Worm (Caenorhabditis elegans): Measurements from ENCODE around the gene adss-1.
A peak's percentile ranks its signal among the peaks of the same experiment; 100 is the strongest.

adss-1 gene

ce11 chrV:4826710-4827380 lies 3.6 kb upstream of the adss-1 start, which contains the start of the genes hsp-6 and C37H5.5:
TSS of gene hsp-6 (minus strand) at chrV:4826760.
TSS of gene C37H5.5 (plus strand) at chrV:4827360.
- TF ChIP-seq flt-1 (GFP tag; IDR thresholded peaks at IDR 0.05) = 0 out of 2 replicates have a peak, but pooled peaks have one; percentile 55
- peak; percentile 40 for TF ChIP-seq cog-1 (tag; optimal IDR thresholded peaks at IDR 0.05)
- TF ChIP-seq ref-1 (GFP tag; conservative IDR thresholded peaks at IDR 0.05) = no peak
- TF ChIP-seq ztf-23 (GFP tag; IDR thresholded peaks at IDR 0.05) = peak; percentile 43; the same call in 1 of the 2 replicates

DNA sequence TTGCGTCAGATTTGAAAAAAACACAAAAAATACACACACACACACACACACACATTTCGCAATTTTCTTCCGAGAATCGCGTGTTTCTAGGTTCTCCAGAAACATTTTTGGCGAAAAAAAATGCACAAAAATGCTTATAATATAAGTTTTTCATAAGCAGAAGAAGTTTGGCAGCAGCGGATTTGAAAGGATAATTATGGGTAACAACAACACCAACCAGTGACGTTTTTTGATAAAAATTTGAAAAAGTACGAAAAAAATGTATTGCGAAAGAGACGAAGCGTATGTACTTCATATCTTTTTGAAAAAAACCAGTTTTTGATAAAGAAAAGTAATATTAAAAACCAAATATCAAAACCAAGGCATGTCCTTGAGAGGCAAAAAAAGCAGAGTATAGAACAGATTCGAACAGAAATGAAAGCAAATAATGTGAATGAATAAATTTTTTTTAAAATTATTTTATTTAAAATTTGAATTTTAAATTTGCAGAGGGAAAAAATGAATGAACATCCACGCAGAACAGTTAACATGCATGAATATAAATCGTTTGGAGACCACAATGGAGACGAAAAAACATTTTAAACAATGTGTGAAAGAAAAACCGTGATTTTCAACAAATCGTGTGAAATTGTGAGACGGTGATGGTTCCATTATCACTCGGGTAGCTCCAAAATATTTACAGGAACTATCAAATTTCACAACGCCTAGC lies 614 bp upstream of the adss-1 start:
- TF ChIP-seq ztf-29 (GFP tag; IDR thresholded peaks at IDR 0.05) (no peak), T22C8.4 (GFP tag; IDR thresholded peaks at IDR 0.05) (no peak), cog-1 (tag; optimal IDR thresholded peaks at IDR 0.05) (no peak), klf-2 (GFP tag; conservative IDR thresholded peaks at IDR 0.05) (no peak), tab-1 (GFP tag; IDR thresholded peaks at IDR 0.05) (no peak), ztf-23 (GFP tag; IDR thresholded peaks at IDR 0.05) (no peak), med-1 (GFP tag; optimal IDR thresholded peaks at IDR 0.05; ENCODE audit: insufficient read depth) (no peak), flt-1 (GFP tag; IDR thresholded peaks at IDR 0.05) (no peak), ref-1 (GFP tag; conservative IDR thresholded peaks at IDR 0.05) (no peak)

DNA sequence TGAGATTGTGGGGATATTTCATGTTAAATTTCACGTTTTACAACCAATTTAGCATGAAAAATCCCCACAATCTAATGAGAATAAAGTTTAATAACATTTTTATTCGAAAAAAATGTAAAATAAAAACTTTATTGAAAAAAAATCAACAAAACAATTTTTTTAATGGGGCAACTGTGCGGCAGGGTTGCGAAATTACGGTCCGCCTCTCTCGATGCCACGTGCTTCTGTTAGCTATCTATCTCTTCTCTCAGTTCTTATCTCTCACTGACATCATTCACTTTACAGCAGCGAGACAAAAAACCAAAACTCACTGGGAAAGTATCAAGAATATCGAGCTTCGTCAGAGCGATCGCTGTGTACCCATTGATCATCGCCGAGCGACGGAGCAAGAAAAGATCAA lies 2.6 kb downstream of the adss-1 start:
- TF ChIP-seq flt-1 (GFP tag; IDR thresholded peaks at IDR 0.05) (no peak), med-1 (GFP tag; optimal IDR thresholded peaks at IDR 0.05; ENCODE audit: insufficient read depth) (no peak), ztf-29 (GFP tag; IDR thresholded peaks at IDR 0.05) (no peak), T22C8.4 (GFP tag; IDR thresholded peaks at IDR 0.05) (no peak), ztf-23 (GFP tag; IDR thresholded peaks at IDR 0.05) (no peak), klf-2 (GFP tag; conservative IDR thresholded peaks at IDR 0.05) (no peak), tab-1 (GFP tag; IDR thresholded peaks at IDR 0.05) (no peak), cog-1 (tag; optimal IDR thresholded peaks at IDR 0.05) (no peak), ref-1 (GFP tag; conservative IDR thresholded peaks at IDR 0.05) (no peak)

ce11 chrV:4818563-4818962 lies 4.7 kb downstream of the adss-1 start, which contains the start of gene ccep-97:
TSS of gene ccep-97 (minus strand) at chrV:4818663.
- TF ChIP-seq ztf-23 (GFP tag; IDR thresholded peaks at IDR 0.05) (no peak), ztf-29 (GFP tag; IDR thresholded peaks at IDR 0.05) (no peak), tab-1 (GFP tag; IDR thresholded peaks at IDR 0.05) (no peak), ref-1 (GFP tag; conservative IDR thresholded peaks at IDR 0.05) (no peak), flt-1 (GFP tag; IDR thresholded peaks at IDR 0.05) (no peak), cog-1 (tag; optimal IDR thresholded peaks at IDR 0.05) (no peak), med-1 (GFP tag; optimal IDR thresholded peaks at IDR 0.05; ENCODE audit: insufficient read depth) (no peak), klf-2 (GFP tag; conservative IDR thresholded peaks at IDR 0.05) (no peak), T22C8.4 (GFP tag; IDR thresholded peaks at IDR 0.05) (no peak)

- TF ChIP-seq flt-1 (GFP tag; IDR thresholded peaks at IDR 0.05) (no peak), ztf-23 (GFP tag; IDR thresholded peaks at IDR 0.05) (no peak), tab-1 (GFP tag; IDR thresholded peaks at IDR 0.05) (no peak), med-1 (GFP tag; optimal IDR thresholded peaks at IDR 0.05; ENCODE audit: insufficient read depth) (no peak), klf-2 (GFP tag; conservative IDR thresholded peaks at IDR 0.05) (no peak), cog-1 (tag; optimal IDR thresholded peaks at IDR 0.05) (no peak), ztf-29 (GFP tag; IDR thresholded peaks at IDR 0.05) (no peak), ref-1 (GFP tag; conservative IDR thresholded peaks at IDR 0.05) (no peak), T22C8.4 (GFP tag; IDR thresholded peaks at IDR 0.05) (no peak)
Observed at ce11 chrV:4813825-4814224, 9.4 kb downstream of the adss-1 start.

DNA sequence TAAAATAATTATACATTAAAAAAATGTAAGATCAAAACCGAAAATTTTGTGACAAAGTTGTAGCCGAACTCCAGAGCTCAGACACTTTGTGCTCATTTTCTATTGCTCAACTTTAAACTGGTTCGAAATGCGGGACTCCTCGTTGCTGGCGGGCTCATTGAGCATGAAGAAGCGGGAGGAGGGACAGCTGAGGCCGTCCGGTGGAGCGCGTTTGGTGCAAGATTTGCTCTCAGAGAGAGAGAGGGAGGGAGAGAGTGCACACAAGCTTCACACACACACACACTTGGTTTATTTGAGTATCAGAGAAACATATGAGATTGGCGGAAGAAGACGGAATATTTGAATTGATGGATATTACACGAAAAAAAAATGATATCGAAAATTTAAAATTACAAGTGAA lies 12.6 kb downstream of the adss-1 start:
- TF ChIP-seq klf-2 (GFP tag; conservative IDR thresholded peaks at IDR 0.05) (no peak), tab-1 (GFP tag; IDR thresholded peaks at IDR 0.05) (0 out of 2 replicates have a peak, but pooled peaks have one; percentile 7), ref-1 (GFP tag; conservative IDR thresholded peaks at IDR 0.05) (no peak), cog-1 (tag; optimal IDR thresholded peaks at IDR 0.05) (peak; percentile 58), flt-1 (GFP tag; IDR thresholded peaks at IDR 0.05) (peak; percentile 46; the same call in 1 of the 2 replicates)

DNA sequence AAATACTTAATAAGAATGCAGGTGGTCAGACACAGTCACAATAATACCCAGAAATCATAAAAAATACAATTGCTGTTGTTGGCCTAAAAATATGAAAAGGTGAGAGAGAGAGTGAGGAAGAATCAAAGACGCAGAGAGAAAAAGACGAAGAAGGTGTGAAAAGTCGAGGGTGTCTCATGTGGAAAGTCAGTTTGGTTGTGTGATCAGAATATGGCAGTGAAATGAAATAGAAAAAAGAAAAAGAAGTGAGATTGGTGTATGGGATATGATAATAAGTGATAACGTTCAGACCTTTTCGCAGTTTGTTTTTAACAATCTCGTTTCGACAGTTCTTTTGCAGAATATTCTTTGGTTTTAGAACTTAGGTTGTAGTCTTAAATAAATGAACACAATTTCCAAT lies 16.4 kb downstream of the adss-1 start:
- TF ChIP-seq flt-1 (GFP tag; IDR thresholded peaks at IDR 0.05) = no peak
- TF ChIP-seq ref-1 (GFP tag; conservative IDR thresholded peaks at IDR 0.05) = no peak
- TF ChIP-seq ztf-23 (GFP tag; IDR thresholded peaks at IDR 0.05) = no peak
- no peak for TF ChIP-seq klf-2 (GFP tag; conservative IDR thresholded peaks at IDR 0.05)
- no peak for TF ChIP-seq T22C8.4 (GFP tag; IDR thresholded peaks at IDR 0.05)
- TF ChIP-seq tab-1 (GFP tag; IDR thresholded peaks at IDR 0.05) = no peak
- TF ChIP-seq ztf-29 (GFP tag; IDR thresholded peaks at IDR 0.05) = no peak
- no peak for TF ChIP-seq cog-1 (tag; optimal IDR thresholded peaks at IDR 0.05)

DNA sequence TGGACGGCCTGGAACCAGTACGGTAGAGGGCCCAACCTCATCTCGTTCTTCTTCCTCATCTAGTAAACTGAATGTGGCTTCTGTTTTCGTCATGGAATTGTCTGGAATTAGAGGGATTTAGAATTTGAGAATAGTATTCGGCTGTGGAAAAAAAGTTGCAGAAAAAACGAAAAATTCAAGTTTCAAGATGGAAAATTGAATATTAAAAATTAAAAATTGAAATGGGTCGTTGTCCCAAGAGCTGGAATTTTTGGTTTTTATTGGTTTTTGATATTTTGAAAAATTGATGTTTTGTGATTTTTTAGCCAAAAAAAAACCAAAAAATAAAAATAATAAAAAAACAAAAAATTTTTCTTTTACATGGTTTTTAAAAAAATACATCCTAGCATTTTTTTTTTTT lies 17.4 kb downstream of the adss-1 start, which contains the start of gene R02F11.3:
Gene R02F11.3 (minus strand): TSS at position 101 of the 400 bp plus-strand sequence.
- TF ChIP-seq ref-1 (GFP tag; conservative IDR thresholded peaks at IDR 0.05) (no peak), med-1 (GFP tag; optimal IDR thresholded peaks at IDR 0.05; ENCODE audit: insufficient read depth) (no peak), ztf-23 (GFP tag; IDR thresholded peaks at IDR 0.05) (no peak), tab-1 (GFP tag; IDR thresholded peaks at IDR 0.05) (no peak), cog-1 (tag; optimal IDR thresholded peaks at IDR 0.05) (no peak), T22C8.4 (GFP tag; IDR thresholded peaks at IDR 0.05) (no peak), klf-2 (GFP tag; conservative IDR thresholded peaks at IDR 0.05) (no peak), ztf-29 (GFP tag; IDR thresholded peaks at IDR 0.05) (no peak), flt-1 (GFP tag; IDR thresholded peaks at IDR 0.05) (no peak)

DNA sequence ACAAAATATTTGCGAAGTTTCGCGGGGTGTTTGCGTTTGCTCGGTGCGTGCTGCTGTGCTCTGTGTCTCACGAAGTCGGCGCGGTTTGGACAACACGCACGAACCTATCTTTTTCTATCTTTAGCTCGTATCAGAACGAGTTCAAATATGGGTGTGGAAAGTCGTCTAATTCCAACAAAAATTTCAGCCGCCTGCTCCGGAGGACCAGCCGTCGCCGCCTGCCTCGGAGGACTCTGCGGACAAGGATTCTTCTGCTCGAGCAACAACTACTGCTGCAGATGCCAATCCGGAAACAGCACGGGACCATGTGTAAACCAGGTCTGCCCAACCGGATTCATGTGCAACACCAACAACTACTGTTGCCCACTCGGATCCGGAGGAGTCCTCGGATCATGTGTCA lies 21.3 kb downstream of the adss-1 start:
- TF ChIP-seq ztf-29 (GFP tag; IDR thresholded peaks at IDR 0.05) (no peak), klf-2 (GFP tag; conservative IDR thresholded peaks at IDR 0.05) (no peak), T22C8.4 (GFP tag; IDR thresholded peaks at IDR 0.05) (no peak), tab-1 (GFP tag; IDR thresholded peaks at IDR 0.05) (no peak), flt-1 (GFP tag; IDR thresholded peaks at IDR 0.05) (no peak), cog-1 (tag; optimal IDR thresholded peaks at IDR 0.05) (no peak), ztf-23 (GFP tag; IDR thresholded peaks at IDR 0.05) (no peak), ref-1 (GFP tag; conservative IDR thresholded peaks at IDR 0.05) (no peak), med-1 (GFP tag; optimal IDR thresholded peaks at IDR 0.05; ENCODE audit: insufficient read depth) (no peak)
